Worm (Caenorhabditis elegans): ENCODE results near the gene K08E4.2.

Gene K08E4.2

ce11 chrIV:12021360-12021759 is 35.1 kb downstream of the K08E4.2 start:
- TF ChIP-seq dox-1 (GFP tag; IDR thresholded peaks at IDR 0.05) = no peak
- no peak for TF ChIP-seq Y67H2A.10 (GFP tag; conservative IDR thresholded peaks at IDR 0.05)

ce11 chrIV:12018920-12019319 is 37.5 kb downstream of the K08E4.2 start:
- TF ChIP-seq nfya-2 (GFP tag; IDR thresholded peaks at IDR 0.05) (no peak), C17E4.6 (GFP tag; IDR thresholded peaks at IDR 0.05) (no peak)

- TF ChIP-seq Y53G8AR.9 (GFP tag; conservative IDR thresholded peaks at IDR 0.05) (no peak), lsy-27 (tag; optimal IDR thresholded peaks at IDR 0.05; ENCODE audit: borderline replicate concordance, insufficient read depth) (no peak), hlh-12 (tag; optimal IDR thresholded peaks at IDR 0.05) (no peak)
Observed at ce11 chrIV:12015586-12015985, 40.9 kb downstream of the K08E4.2 start, which contains the start of gene lips-6. TSS of gene lips-6 (minus strand) at chrIV:12015686.

ce11 chrIV:12013120-12013519 is 43.3 kb downstream of the K08E4.2 start, which contains the start of gene spe-17:
TSS of gene spe-17 (plus strand) at chrIV:12013420.
- TF ChIP-seq Y53G8AR.9 (GFP tag; conservative IDR thresholded peaks at IDR 0.05) = no peak
- TF ChIP-seq K11D2.4 (GFP tag; IDR thresholded peaks at IDR 0.05) = no peak
- TF ChIP-seq dox-1 (GFP tag; IDR thresholded peaks at IDR 0.05) = no peak
- no peak for TF ChIP-seq efl-1 (GFP tag; optimal IDR thresholded peaks at IDR 0.05)
- TF ChIP-seq rcor-1 (GFP tag; IDR thresholded peaks at IDR 0.05) = no peak
- TF ChIP-seq egrh-3 (GFP tag; IDR thresholded peaks at IDR 0.05) = no peak
- no peak for TF ChIP-seq fkh-3 (tag; optimal IDR thresholded peaks at IDR 0.05)
- TF ChIP-seq F55B11.4 (tag; optimal IDR thresholded peaks at IDR 0.05; ENCODE audit: borderline replicate concordance, insufficient read depth) = no peak
- TF ChIP-seq let-607 (tag; optimal IDR thresholded peaks at IDR 0.05) = no peak
- TF ChIP-seq Y95B8A.8 (GFP tag; IDR thresholded peaks at IDR 0.05) = no peak
- no peak for TF ChIP-seq zfh-2 (GFP tag; conservative IDR thresholded peaks at IDR 0.05)
- TF ChIP-seq die-1 (tag; optimal IDR thresholded peaks at IDR 0.05) = no peak
- no peak for TF ChIP-seq B0019.2 (GFP tag; conservative IDR thresholded peaks at IDR 0.05)
- no peak for TF ChIP-seq F52B5.7 (tag; optimal IDR thresholded peaks at IDR 0.05)
- no peak for TF ChIP-seq D2030.7 (GFP tag; IDR thresholded peaks at IDR 0.05)
- TF ChIP-seq snpc-1.3 (tag; optimal IDR thresholded peaks at IDR 0.05; ENCODE audit: insufficient read depth) = no peak
- TF ChIP-seq madf-8 (GFP tag; conservative IDR thresholded peaks at IDR 0.05) = no peak

ce11 chrIV:12012439-12013003 is 43.9 kb downstream of the K08E4.2 start:
- no peak for TF ChIP-seq pha-4 (tag; optimal IDR thresholded peaks at IDR 0.05)
- peak; percentile 4 for TF ChIP-seq K12H6.12 (tag; optimal IDR thresholded peaks at IDR 0.05)
- no peak for TF ChIP-seq bed-2 (GFP tag; IDR thresholded peaks at IDR 0.05)
- TF ChIP-seq hmg-1.2 (GFP tag; IDR thresholded peaks at IDR 0.05) = peak; percentile 85
- no peak for TF ChIP-seq Y67H2A.10 (GFP tag; conservative IDR thresholded peaks at IDR 0.05)
- TF ChIP-seq sptf-2 (GFP tag; optimal IDR thresholded peaks at IDR 0.05) = no peak
- TF ChIP-seq zfh-2 (GFP tag; conservative IDR thresholded peaks at IDR 0.05) = peak; percentile 93
- TF ChIP-seq atf-7 (tag; optimal IDR thresholded peaks at IDR 0.05) = no peak

ce11 chrIV:12010859-12011258 is 45.6 kb downstream of the K08E4.2 start, which contains the start of the genes ZK617.26 and unc-22:
TSS of gene ZK617.26 (minus strand) at chrIV:12010959.
TSS of gene unc-22 (minus strand) at chrIV:12011007.
- TF ChIP-seq snpc-4 (GFP tag; optimal IDR thresholded peaks at IDR 0.05) (no peak), snpc-4 (tag; optimal IDR thresholded peaks at IDR 0.05) (no peak), unc-130 (GFP tag; optimal IDR thresholded peaks at IDR 0.05) (no peak), nhr-179 (tag; optimal IDR thresholded peaks at IDR 0.05) (no peak), snpc-1.1 (tag; optimal IDR thresholded peaks at IDR 0.05; ENCODE audit: insufficient read depth) (no peak), lir-1 (GFP tag; conservative IDR thresholded peaks at IDR 0.05) (no peak), ceh-100 (GFP tag; IDR thresholded peaks at IDR 0.05) (no peak), nhr-80 (tag; optimal IDR thresholded peaks at IDR 0.05) (no peak), aptf-3 (GFP tag; IDR thresholded peaks at IDR 0.05) (no peak), Y53F4B.3 (GFP tag; IDR thresholded peaks at IDR 0.05) (no peak), let-607 (tag; optimal IDR thresholded peaks at IDR 0.05) (no peak), rec-8 (tag; optimal IDR thresholded peaks at IDR 0.05) (no peak), efl-1 (GFP tag; optimal IDR thresholded peaks at IDR 0.05) (no peak), T26A5.8 (tag; optimal IDR thresholded peaks at IDR 0.05) (no peak)
